Fruit fly (Drosophila melanogaster) whole organism, embryonic: Measurements from ENCODE around the gene CG12112.

Experiments
- CG8478 ChIP-seq: fragments of >200 bp; optimal IDR thresholded peaks from 2 replicates; lab custom pipeline; 2018
- TFAM ChIP-seq: fragments of 200-800 bp; sonication (Bioruptor generic); optimal IDR thresholded peaks from 2 replicates; lab custom pipeline; 2017; ENCODE audit warnings: missing biosample characterization, missing genetic modification characterization, inconsistent platforms
- chm ChIP-seq: fragments of 200-800 bp; sonication (Bioruptor generic); IDR thresholded peaks from 2 replicates; pipeline ENCODE4 v1.3.6; 2022; ENCODE audit warnings: missing biosample characterization, missing genetic modification characterization
- corto ChIP-seq: fragments of 200-800 bp; sonication (Bioruptor generic); optimal IDR thresholded peaks from 2 replicates; lab custom pipeline; 2016; ENCODE audit warnings: missing biosample characterization, mild to moderate bottlenecking, missing genetic modification characterization, moderate library complexity

- TF ChIP-seq chm (GFP tag; lab: Robert Waterston, UW) (no peak), corto (no peak), CG8478 (lab: Kevin White, UChicago) (peak; percentile 73), TFAM (GFP tag; lab: Kevin White, UChicago) (no peak)
Observed at dm6 chrX:8560087-8560999, at the start of gene CG12112, which contains the start of gene Trf4-1.
